Fruit fly (Drosophila melanogaster): Measurements from ENCODE around the gene Gsc.

DNA sequence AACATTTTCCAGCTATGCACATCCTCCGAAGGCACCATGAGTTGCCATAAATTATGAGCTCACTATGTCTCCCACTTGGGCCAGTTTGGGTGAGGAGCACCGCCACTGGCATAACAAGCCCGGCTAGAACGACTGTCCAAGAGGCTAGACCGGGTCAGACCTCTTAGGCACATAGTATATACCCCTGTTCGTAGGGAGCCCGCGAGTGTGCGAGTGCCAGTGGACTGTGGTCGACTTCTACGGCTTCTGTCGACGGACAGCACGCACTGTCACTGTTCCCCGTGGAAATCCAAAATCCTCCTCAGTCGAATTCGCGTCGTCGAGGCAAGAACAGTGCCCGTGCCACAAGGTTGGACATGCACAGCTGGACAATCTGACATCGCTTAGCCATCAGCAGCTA, 17.3 kb downstream of the Gsc start, which contains the start of gene Pph13:
- TF ChIP-seq CG7045 (GFP tag; optimal IDR thresholded peaks at IDR 0.05): no peak
- TF ChIP-seq CG5204 (GFP tag; optimal IDR thresholded peaks at IDR 0.05): no peak
- TF ChIP-seq CG14711 (tag; optimal IDR thresholded peaks at IDR 0.05): no peak
- TF ChIP-seq cnc (optimal IDR thresholded peaks at IDR 0.05): no peak
- TF ChIP-seq bab1 (GFP tag; optimal IDR thresholded peaks at IDR 0.05): no peak
- no peak for TF ChIP-seq pad (GFP tag; optimal IDR thresholded peaks at IDR 0.05)
- no peak for TF ChIP-seq cic (GFP tag; optimal IDR thresholded peaks at IDR 0.05)
- TF ChIP-seq Crg-1 (GFP tag; optimal IDR thresholded peaks at IDR 0.05): no peak
